Worm (Caenorhabditis elegans) whole organism, L2 larva: Measurements from ENCODE around the gene egg-3.
"Not testable (repeated sequence)": the region's sequence is repeated elsewhere in the genome, so short reads cannot be mapped to it uniquely, and the experiment has no call there.

ENCODE experiments used
- C34F6.9 ChIP-seq: fragments of 150-350 bp; optimal IDR thresholded peaks from 2 replicates; lab custom pipeline; 2014; ENCODE audit warnings: missing biosample characterization, missing genetic modification characterization
- F13H6.1 ChIP-seq: sonication (generic microtip); optimal IDR thresholded peaks from 2 replicates; lab custom pipeline; 2016; ENCODE audit warnings: missing genetic modification characterization, missing compliant biosample characterization
- Y55F3AM.14 ChIP-seq: fragments of 200-800 bp; sonication (Bioruptor generic); optimal IDR thresholded peaks from 2 replicates; lab custom pipeline; 2018; ENCODE audit warnings: mild to moderate bottlenecking, missing genetic modification characterization, missing compliant biosample characterization
- ZK546.5 ChIP-seq: sonication (generic microtip); optimal IDR thresholded peaks from 2 replicates; lab custom pipeline; 2017; ENCODE audit warnings: missing biosample characterization, missing genetic modification characterization
- ama-1 ChIP-seq: fragments of 150-350 bp; optimal IDR thresholded peaks from 2 replicates; lab custom pipeline; 2018; ENCODE audit warnings: inconsistent platforms
- elt-1 ChIP-seq: fragments of 150-350 bp; optimal IDR thresholded peaks from 2 replicates; lab custom pipeline; 2014; ENCODE audit warnings: missing biosample characterization, missing genetic modification characterization
- fos-1 ChIP-seq: fragments of 150-350 bp; optimal IDR thresholded peaks from 2 replicates; lab custom pipeline; 2014; ENCODE audit warnings: missing biosample characterization, missing genetic modification characterization
- gmeb-1 ChIP-seq: fragments of 150-350 bp; optimal IDR thresholded peaks from 2 replicates; lab custom pipeline; 2014; ENCODE audit warnings: missing biosample characterization, missing genetic modification characterization
- lin-13 ChIP-seq: fragments of 150-350 bp; optimal IDR thresholded peaks from 2 replicates; lab custom pipeline; 2014; ENCODE audit warnings: missing biosample characterization, missing genetic modification reagents, missing genetic modification characterization
- lin-39 ChIP-seq: fragments of 150-350 bp; optimal IDR thresholded peaks from 2 replicates; lab custom pipeline; 2014; ENCODE audit warnings: missing biosample characterization, missing genetic modification reagents, missing genetic modification characterization
- lsy-2 ChIP-seq, 2 experiments: fragments of 150-350 bp in 1 of 2; sonication (generic microtip) in 1 of 2; optimal IDR thresholded peaks; 2 replicates each; lab custom pipeline; 2014 to 2017; ENCODE audit warnings: missing biosample characterization in 2 of 2, missing genetic modification characterization in 2 of 2
- mdl-1 ChIP-seq, 2 experiments: fragments of 150-350 bp in 1 of 2; sonication (generic microtip) in 1 of 2; optimal IDR thresholded peaks; 2 replicates each; lab custom pipeline; 2017; ENCODE audit warnings: missing biosample characterization in 2 of 2, missing genetic modification characterization in 2 of 2
- nhr-10 ChIP-seq: sonication (generic microtip); optimal IDR thresholded peaks from 2 replicates; lab custom pipeline; 2017; ENCODE audit warnings: missing biosample characterization, missing genetic modification characterization
- nhr-129 ChIP-seq: fragments of 150-350 bp; optimal IDR thresholded peaks from 2 replicates; lab custom pipeline; 2014; ENCODE audit warnings: missing biosample characterization, missing genetic modification characterization
- nhr-21 ChIP-seq: fragments of 150-350 bp; optimal IDR thresholded peaks from 2 replicates; lab custom pipeline; 2014; ENCODE audit warnings: missing biosample characterization, missing genetic modification characterization
- nhr-23 ChIP-seq: fragments of 150-350 bp; optimal IDR thresholded peaks from 2 replicates; lab custom pipeline; 2014; ENCODE audit warnings: missing biosample characterization, missing genetic modification reagents, missing genetic modification characterization
- nhr-237 ChIP-seq: fragments of 150-350 bp; optimal IDR thresholded peaks from 2 replicates; lab custom pipeline; 2014; ENCODE audit warnings: missing biosample characterization, missing genetic modification characterization
- nhr-25 ChIP-seq: fragments of 150-350 bp; sonication (generic microtip); optimal IDR thresholded peaks from 3 replicates; lab custom pipeline; 2014; ENCODE audit warnings: missing biosample characterization, missing genetic modification characterization
- nhr-6 ChIP-seq: fragments of 150-350 bp; optimal IDR thresholded peaks from 2 replicates; lab custom pipeline; 2014; ENCODE audit warnings: missing biosample characterization, missing genetic modification characterization
- nhr-77 ChIP-seq: fragments of 150-350 bp; optimal IDR thresholded peaks from 2 replicates; lab custom pipeline; 2014; ENCODE audit warnings: missing biosample characterization, missing genetic modification characterization
- sma-3 ChIP-seq: sonication (generic microtip); optimal IDR thresholded peaks from 2 replicates; lab custom pipeline; 2016; ENCODE audit warnings: missing genetic modification reagents, missing genetic modification characterization, missing compliant biosample characterization
- sma-9 ChIP-seq, 2 experiments: fragments of 150-350 bp in 1 of 2; sonication (generic microtip) in 1 of 2; optimal IDR thresholded peaks; 2 replicates each; lab custom pipeline; 2014 to 2016; ENCODE audit warnings: missing genetic modification characterization in 2 of 2, mild to moderate bottlenecking in 1 of 2, missing biosample characterization in 1 of 2, missing compliant biosample characterization in 1 of 2, missing genetic modification reagents in 1 of 2, moderate library complexity in 1 of 2
- unc-55 ChIP-seq: fragments of 150-350 bp; sonication (generic microtip); optimal IDR thresholded peaks from 3 replicates; lab custom pipeline; 2014; ENCODE audit warnings: missing biosample characterization, missing genetic modification reagents, missing genetic modification characterization
- unc-62 ChIP-seq: fragments of 150-350 bp; optimal IDR thresholded peaks from 2 replicates; lab custom pipeline; 2014; ENCODE audit warnings: missing biosample characterization, missing genetic modification reagents, missing genetic modification characterization
- zag-1 ChIP-seq: fragments of 150-350 bp; optimal IDR thresholded peaks from 2 replicates; lab custom pipeline; 2014; ENCODE audit warnings: missing biosample characterization, missing genetic modification characterization
- ztf-1 ChIP-seq: fragments of 200-800 bp; sonication (Bioruptor generic); conservative IDR thresholded peaks from 2 replicates; pipeline ENCODE4 v1.3.6; 2022; ENCODE audit warnings: missing genetic modification characterization, missing compliant biosample characterization
- ztf-11 ChIP-seq: sonication (generic microtip); optimal IDR thresholded peaks from 2 replicates; lab custom pipeline; 2017; ENCODE audit warnings: missing biosample characterization, missing genetic modification characterization

The egg-3 gene

ce11 chrII:10923948-10924347, 39.7 kb upstream of the egg-3 start, which contains the start of gene Y19D2B.2:
Y19D2B.2 (plus strand) TSS chrII:10924248.
- TF ChIP-seq lin-39 (no peak), nhr-10 (tag; lab: Kevin White, UChicago) (no peak), zag-1 (tag; lab: Kevin White, UChicago) (no peak), unc-55 (GFP tag; lab: Kevin White, UChicago) (no peak), Y55F3AM.14 (GFP tag; lab: Kevin White, UChicago) (no peak), ztf-11 (tag; lab: Kevin White, UChicago) (no peak), elt-1 (no peak), mdl-1 (tag; optimal IDR thresholded peaks at IDR 0.05; lab: Kevin White, UChicago) (no peak), nhr-21 (tag; lab: Kevin White, UChicago) (no peak)

- not testable (repeated sequence) for TF ChIP-seq zag-1 (tag; lab: Kevin White, UChicago); nhr-77 (tag; lab: Kevin White, UChicago); Y55F3AM.14 (GFP tag; lab: Kevin White, UChicago)
Observed at ce11 chrII:10922874-10923273, 38.6 kb upstream of the egg-3 start, which contains the start of gene Y19D2B.1. Y19D2B.1 (minus strand) TSS chrII:10922974.

DNA sequence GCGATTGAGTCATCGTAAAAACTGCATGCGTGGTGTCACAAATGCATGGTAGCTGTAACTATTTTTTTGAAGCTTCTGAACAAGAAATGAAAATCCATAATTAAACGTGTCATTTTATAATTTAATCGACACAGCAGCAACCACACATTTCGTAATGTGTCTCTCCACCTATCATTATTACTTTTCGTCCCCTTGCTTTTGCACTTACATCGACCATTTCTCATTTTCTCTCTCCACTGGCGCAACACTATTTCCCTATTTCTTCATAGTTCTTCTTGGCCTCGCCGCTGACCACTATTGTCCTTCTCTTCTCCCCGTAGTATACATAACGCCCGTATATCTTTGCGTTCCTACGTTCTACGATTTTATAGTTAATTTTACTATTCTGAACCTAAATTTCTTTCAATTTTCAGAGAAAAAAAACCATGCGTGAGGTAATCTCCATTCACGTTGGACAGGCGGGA, 34.1 kb upstream of the egg-3 start, which contains the start of gene tba-4:
TSS of gene tba-4 (plus strand) at position 414 of the 464 bp plus-strand sequence.
- TF ChIP-seq fos-1 (peak; percentile 60), sma-3 (GFP tag; lab: Kevin White, UChicago) (no peak)

- no peak for TF ChIP-seq nhr-6 (tag; lab: Kevin White, UChicago)
- TF ChIP-seq ztf-1 (GFP tag; lab: Robert Waterston, UW): no peak
- no peak for TF ChIP-seq ZK546.5 (tag; lab: Kevin White, UChicago)
- TF ChIP-seq nhr-129: no peak
- TF ChIP-seq ztf-11 (tag; lab: Kevin White, UChicago): no peak
- no peak for TF ChIP-seq nhr-25 (tag; lab: Kevin White, UChicago)
- TF ChIP-seq sma-9 (GFP tag; optimal IDR thresholded peaks at IDR 0.05; lab: Kevin White, UChicago): no peak
- TF ChIP-seq sma-9 (tag; optimal IDR thresholded peaks at IDR 0.05; lab: Kevin White, UChicago): no peak
- TF ChIP-seq nhr-77 (tag; lab: Kevin White, UChicago): no peak
- TF ChIP-seq F13H6.1 (tag; lab: Kevin White, UChicago): no peak
Observed at ce11 chrII:10917174-10917573, 32.9 kb upstream of the egg-3 start, which contains the start of gene F44F4.10. F44F4.10 (minus strand) TSS chrII:10917274.

- no peak for TF ChIP-seq nhr-23 (tag; lab: Kevin White, UChicago)
- TF ChIP-seq C34F6.9 (tag; lab: Kevin White, UChicago): no peak
- no peak for TF ChIP-seq ama-1 (lab: Kevin White, UChicago)
- no peak for TF ChIP-seq F13H6.1 (tag; lab: Kevin White, UChicago)
- TF ChIP-seq unc-62 (GFP tag; lab: Kevin White, UChicago): no peak
Observed at ce11 chrII:10915732-10916131, 31.5 kb upstream of the egg-3 start, which contains the start of gene F44F4.9. F44F4.9 (minus strand) TSS chrII:10915832.

- TF ChIP-seq ztf-1 (GFP tag; lab: Robert Waterston, UW) (no peak), nhr-6 (tag; lab: Kevin White, UChicago) (no peak), gmeb-1 (no peak), ama-1 (lab: Kevin White, UChicago) (no peak), sma-9 (GFP tag; optimal IDR thresholded peaks at IDR 0.05; lab: Kevin White, UChicago) (no peak), sma-9 (tag; optimal IDR thresholded peaks at IDR 0.05; lab: Kevin White, UChicago) (no peak), nhr-237 (tag; lab: Kevin White, UChicago) (no peak), elt-1 (no peak), lsy-2 (tag; optimal IDR thresholded peaks at IDR 0.05; lab: Kevin White, UChicago) (no peak), nhr-77 (tag; lab: Kevin White, UChicago) (no peak), ZK546.5 (tag; lab: Kevin White, UChicago) (no peak), lin-13 (GFP tag; lab: Kevin White, UChicago) (no peak)
- TF ChIP-seq, all 48 proteins: peak for 0
Observed at ce11 chrII:10914366-10914765, 30.1 kb upstream of the egg-3 start, which contains the start of gene F44F4.15. F44F4.15 (plus strand) TSS chrII:10914666.

DNA sequence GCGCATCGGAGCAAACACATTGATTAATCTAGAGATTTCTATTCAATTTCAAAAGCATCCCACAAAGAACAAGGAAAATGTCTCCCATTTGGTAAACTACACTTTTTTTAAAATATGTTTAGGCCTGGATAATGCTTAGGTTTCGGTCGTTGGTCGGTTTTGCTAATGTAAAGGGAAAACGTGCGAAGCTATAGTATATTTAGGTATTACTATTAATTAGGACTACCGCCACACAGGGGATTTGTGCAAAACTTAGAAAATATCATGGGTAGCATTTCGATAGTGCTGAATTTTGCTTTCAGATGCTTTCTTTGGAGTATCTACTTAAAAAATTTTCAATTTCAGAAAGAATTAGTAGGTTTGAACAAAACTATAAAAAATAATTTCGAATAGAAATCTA, 28.8 kb upstream of the egg-3 start:
- no peak for TF ChIP-seq ztf-1 (GFP tag; lab: Robert Waterston, UW)
